Worm (Caenorhabditis elegans) whole organism, young adult: ENCODE results near the gene C28C12.1.
"Not testable (repeated sequence)": the region's sequence is repeated elsewhere in the genome, so short reads cannot be mapped to it uniquely, and the experiment has no call there.

ENCODE experiments used
- B0019.2 ChIP-seq: fragments of 200-800 bp; sonication (Bioruptor generic); conservative IDR thresholded peaks from 2 replicates; pipeline ENCODE4 v1.3.6; 2022; ENCODE audit warnings: missing genetic modification reagents, missing genetic modification characterization, missing compliant biosample characterization
- B0336.3 ChIP-seq: fragments of 200-800 bp; sonication (Bioruptor generic); IDR thresholded peaks from 2 replicates; pipeline ENCODE4 v1.3.6; 2022; ENCODE audit warnings: missing genetic modification characterization, missing compliant biosample characterization
- C06A6.2 ChIP-seq: fragments of 200-800 bp; sonication (Bioruptor generic); conservative IDR thresholded peaks from 2 replicates; pipeline ENCODE4 v1.3.6; 2022; ENCODE audit warnings: missing genetic modification characterization, missing compliant biosample characterization
- D2030.7 ChIP-seq: fragments of 200-800 bp; sonication (Bioruptor generic); IDR thresholded peaks from 2 replicates; pipeline ENCODE4 v1.3.6; 2022; ENCODE audit warnings: missing genetic modification reagents, missing genetic modification characterization, missing compliant biosample characterization
- F22D6.2 ChIP-seq: sonication (generic microtip); optimal IDR thresholded peaks from 2 replicates; lab custom pipeline; 2016; ENCODE audit warnings: mild to moderate bottlenecking, missing genetic modification characterization, missing compliant biosample characterization
- F33H1.4 ChIP-seq: fragments of 200-800 bp; sonication (Bioruptor generic); IDR thresholded peaks from 2 replicates; pipeline ENCODE4 v1.3.6; 2022; ENCODE audit warnings: missing genetic modification reagents, missing genetic modification characterization, missing compliant biosample characterization
- F37B4.10 ChIP-seq: fragments of 200-800 bp; sonication (Bioruptor generic); IDR thresholded peaks from 2 replicates; pipeline ENCODE4 v1.3.6; 2022; ENCODE audit warnings: missing genetic modification characterization, missing compliant biosample characterization
- F39B2.1 ChIP-seq: fragments of 200-800 bp; sonication (Bioruptor generic); IDR thresholded peaks from 2 replicates; pipeline ENCODE4 v1.3.6; 2022; ENCODE audit warnings: missing genetic modification reagents, missing genetic modification characterization, missing compliant biosample characterization
- K12H6.12 ChIP-seq: fragments of 200-800 bp; sonication (Bioruptor generic); optimal IDR thresholded peaks from 2 replicates; lab custom pipeline; 2018; ENCODE audit warnings: mild to moderate bottlenecking, missing genetic modification characterization, missing compliant biosample characterization
- T26A5.8 ChIP-seq: sonication (generic microtip); optimal IDR thresholded peaks from 2 replicates; lab custom pipeline; 2016; ENCODE audit warnings: missing genetic modification characterization, missing compliant biosample characterization
- Y53F4B.3 ChIP-seq: fragments of 200-800 bp; sonication (Bioruptor generic); IDR thresholded peaks from 2 replicates; pipeline ENCODE4 v1.3.6; 2022; ENCODE audit warnings: missing genetic modification reagents, missing genetic modification characterization, missing compliant biosample characterization
- Y56A3A.18 ChIP-seq: fragments of 200-800 bp; sonication (Bioruptor generic); IDR thresholded peaks from 2 replicates; pipeline ENCODE4 v1.3.6; 2022; ENCODE audit warnings: missing genetic modification reagents, missing genetic modification characterization, missing compliant biosample characterization
- Y79H2A.3 ChIP-seq: fragments of 200-800 bp; sonication (Bioruptor generic); conservative IDR thresholded peaks from 2 replicates; pipeline ENCODE4 v1.3.6; 2022; ENCODE audit warnings: missing genetic modification reagents, missing genetic modification characterization, missing compliant biosample characterization
- Y95B8A.8 ChIP-seq: fragments of 200-800 bp; sonication (Bioruptor generic); IDR thresholded peaks from 2 replicates; pipeline ENCODE4 v1.3.6; 2022; ENCODE audit warnings: missing genetic modification reagents, missing genetic modification characterization, missing compliant biosample characterization
- akir-1 ChIP-seq: fragments of 200-800 bp; sonication (Bioruptor generic); optimal IDR thresholded peaks from 2 replicates; lab custom pipeline; 2018; ENCODE audit warnings: mild to moderate bottlenecking, missing genetic modification characterization, moderate library complexity, missing compliant biosample characterization
- aptf-3 ChIP-seq: fragments of 200-800 bp; sonication (Bioruptor generic); IDR thresholded peaks from 2 replicates; pipeline ENCODE4 v1.3.6; 2022; ENCODE audit warnings: missing genetic modification characterization, missing compliant biosample characterization
- attf-6 ChIP-seq: fragments of 200-800 bp; sonication (Bioruptor generic); IDR thresholded peaks from 2 replicates; pipeline ENCODE4 v1.3.6; 2022; ENCODE audit warnings: missing genetic modification reagents, missing genetic modification characterization, missing compliant biosample characterization
- cebp-2 ChIP-seq: fragments of 200-800 bp; sonication (Bioruptor generic); IDR thresholded peaks from 2 replicates; pipeline ENCODE4 v1.3.6; 2022; ENCODE audit warnings: missing genetic modification characterization, missing compliant biosample characterization
- ceh-40 ChIP-seq: fragments of 200-800 bp; sonication (Bioruptor generic); IDR thresholded peaks from 2 replicates; pipeline ENCODE4 v1.3.6; 2022; ENCODE audit warnings: missing genetic modification characterization, missing compliant biosample characterization
- dox-1 ChIP-seq: fragments of 200-800 bp; sonication (Bioruptor generic); IDR thresholded peaks from 2 replicates; pipeline ENCODE4 v1.3.6; 2022; ENCODE audit warnings: missing genetic modification reagents, missing genetic modification characterization, missing compliant biosample characterization
- egl-18 ChIP-seq: fragments of 200-800 bp; sonication (Bioruptor generic); IDR thresholded peaks from 2 replicates; pipeline ENCODE4 v1.3.6; 2022; ENCODE audit warnings: missing genetic modification reagents, missing genetic modification characterization, missing compliant biosample characterization
- egl-44 ChIP-seq: fragments of 200-800 bp; sonication (Bioruptor generic); IDR thresholded peaks from 2 replicates; pipeline ENCODE4 v1.3.6; 2022; ENCODE audit warnings: missing genetic modification reagents, missing genetic modification characterization, missing compliant biosample characterization
- egrh-3 ChIP-seq: fragments of 200-800 bp; sonication (Bioruptor generic); IDR thresholded peaks from 2 replicates; pipeline ENCODE4 v1.3.6; 2022; ENCODE audit warnings: missing genetic modification reagents, missing genetic modification characterization, missing compliant biosample characterization
- ekl-4 ChIP-seq: fragments of 200-800 bp; sonication (Bioruptor generic); IDR thresholded peaks from 2 replicates; pipeline ENCODE4 v1.3.6; 2022; ENCODE audit warnings: missing genetic modification reagents, missing genetic modification characterization, missing compliant biosample characterization
- hsf-1 ChIP-seq: fragments of 200-800 bp; sonication (Bioruptor generic); IDR thresholded peaks from 2 replicates; pipeline ENCODE4 v1.3.6; 2022; ENCODE audit warnings: missing genetic modification reagents, missing genetic modification characterization, missing compliant biosample characterization
- madf-3 ChIP-seq: fragments of 200-800 bp; sonication (Bioruptor generic); IDR thresholded peaks from 2 replicates; pipeline ENCODE4 v1.3.6; 2022; ENCODE audit warnings: missing genetic modification reagents, missing genetic modification characterization, missing compliant biosample characterization
- madf-6 ChIP-seq: fragments of 200-800 bp; sonication (Bioruptor generic); IDR thresholded peaks from 2 replicates; pipeline ENCODE4 v1.3.6; 2022; ENCODE audit warnings: missing genetic modification reagents, missing genetic modification characterization, missing compliant biosample characterization
- nhr-120 ChIP-seq: fragments of 200-800 bp; sonication (Bioruptor generic); IDR thresholded peaks from 2 replicates; pipeline ENCODE4 v1.3.6; 2022; ENCODE audit warnings: missing genetic modification characterization, missing compliant biosample characterization
- nhr-27 ChIP-seq: fragments of 200-800 bp; sonication (Bioruptor generic); optimal IDR thresholded peaks from 2 replicates; lab custom pipeline; 2018; ENCODE audit warnings: mild to moderate bottlenecking, missing genetic modification characterization, moderate library complexity, missing compliant biosample characterization
- pbrm-1 ChIP-seq: fragments of 200-800 bp; sonication (Bioruptor generic); IDR thresholded peaks from 2 replicates; pipeline ENCODE4 v1.3.6; 2022; ENCODE audit warnings: missing genetic modification reagents, missing genetic modification characterization, missing compliant biosample characterization
- rcor-1 ChIP-seq: fragments of 200-800 bp; sonication (Bioruptor generic); IDR thresholded peaks from 2 replicates; pipeline ENCODE4 v1.3.6; 2022; ENCODE audit warnings: missing genetic modification reagents, missing genetic modification characterization, missing compliant biosample characterization
- rpc-1 ChIP-seq, 2 experiments: fragments of 150-350 bp in 1 of 2; sonication (generic microtip) in 1 of 2; optimal IDR thresholded peaks; 2 replicates each; lab custom pipeline; 2014 to 2018; ENCODE audit warnings: missing biosample characterization in 1 of 2, missing genetic modification characterization in 1 of 2, missing genetic modification reagents in 1 of 2, missing genotype in 1 of 2
- snpc-4 ChIP-seq, 5 experiments: fragments of 150-350 bp in 1 of 5; sonication (generic microtip) in 4 of 5; optimal IDR thresholded peaks; 2 replicates each; lab custom pipeline; 2014 to 2018; ENCODE audit warnings: missing genetic modification characterization in 5 of 5, missing biosample characterization in 3 of 5, antibody characterized with exemption in 2 of 5, mild to moderate bottlenecking in 2 of 5, missing compliant biosample characterization in 2 of 5, missing genotype in 2 of 5, moderate library complexity in 2 of 5, missing genetic modification reagents in 1 of 5
- tbp1 ChIP-seq: fragments of 200-800 bp; sonication (Bioruptor generic); optimal IDR thresholded peaks from 2 replicates; lab custom pipeline; 2018; ENCODE audit warnings: mild to moderate bottlenecking, missing genetic modification characterization, missing compliant biosample characterization
- zim-3 ChIP-seq: sonication (generic microtip); optimal IDR thresholded peaks from 2 replicates; lab custom pipeline; 2017; ENCODE audit warnings: mild to moderate bottlenecking, missing genetic modification characterization, moderate library complexity, missing compliant biosample characterization
- ztf-18 ChIP-seq: sonication (generic microtip); optimal IDR thresholded peaks from 2 replicates; lab custom pipeline; 2016; ENCODE audit warnings: missing genotype, mild to moderate bottlenecking, missing genetic modification characterization, missing compliant biosample characterization
- ztf-25 ChIP-seq: fragments of 200-800 bp; sonication (Bioruptor generic); IDR thresholded peaks from 2 replicates; pipeline ENCODE4 v1.3.6; 2022; ENCODE audit warnings: missing genetic modification reagents, missing genetic modification characterization, missing compliant biosample characterization
- ztf-28 ChIP-seq: fragments of 200-800 bp; sonication (Bioruptor generic); IDR thresholded peaks from 2 replicates; pipeline ENCODE4 v1.3.6; 2022; ENCODE audit warnings: missing genetic modification reagents, missing genetic modification characterization, missing compliant biosample characterization
- ztf-6 ChIP-seq: fragments of 200-800 bp; sonication (Bioruptor generic); IDR thresholded peaks from 2 replicates; pipeline ENCODE4 v1.3.6; 2022; ENCODE audit warnings: missing genetic modification reagents, missing genetic modification characterization, missing compliant biosample characterization

Gene C28C12.1

ce11 chrIV:8463716-8464115, 37.8 kb upstream of the C28C12.1 start, which contains the start of gene str-176:
str-176 (minus strand) TSS chrIV:8463816.
- TF ChIP-seq Y79H2A.3 (GFP tag; lab: Robert Waterston, UW) (no peak), ztf-6 (GFP tag; lab: Robert Waterston, UW) (no peak), K12H6.12 (tag; lab: Kevin White, UChicago) (no peak), Y56A3A.18 (GFP tag; lab: Robert Waterston, UW) (no peak), madf-3 (GFP tag; lab: Robert Waterston, UW) (no peak), snpc-4 (GFP tag; optimal IDR thresholded peaks at IDR 0.05; lab: Kevin White, UChicago) (no peak), snpc-4 (tag; optimal IDR thresholded peaks at IDR 0.05; lab: Kevin White, UChicago) (no peak), rcor-1 (GFP tag; lab: Robert Waterston, UW) (no peak), T26A5.8 (tag; lab: Kevin White, UChicago) (no peak), F37B4.10 (GFP tag; lab: Robert Waterston, UW) (no peak), tbp1 (GFP tag; lab: Kevin White, UChicago) (no peak), egl-44 (no peak), nhr-27 (tag; lab: Kevin White, UChicago) (no peak), D2030.7 (GFP tag; lab: Robert Waterston, UW) (no peak)

ce11 chrIV:8464187-8464586, 37.3 kb upstream of the C28C12.1 start:
- no peak for TF ChIP-seq C06A6.2 (GFP tag; lab: Robert Waterston, UW)
- TF ChIP-seq zim-3 (tag; lab: Kevin White, UChicago) = no peak
- no peak for TF ChIP-seq ztf-18
- TF ChIP-seq ztf-28 (GFP tag; lab: Robert Waterston, UW) = no peak
- no peak for TF ChIP-seq F22D6.2 (tag; lab: Kevin White, UChicago)
- TF ChIP-seq akir-1 = no peak
- no peak for TF ChIP-seq nhr-120
- no peak for TF ChIP-seq B0336.3
- TF ChIP-seq nhr-27 (tag; lab: Kevin White, UChicago) = no peak

ce11 chrIV:8467343-8467742, 34.1 kb upstream of the C28C12.1 start:
- TF ChIP-seq madf-6 (GFP tag; lab: Robert Waterston, UW) (peak; percentile 54), rcor-1 (GFP tag; lab: Robert Waterston, UW) (0 out of 2 replicates have a peak, but pooled peaks have one; percentile 11), egrh-3 (GFP tag; lab: Robert Waterston, UW) (peak; percentile 17; the same call in 1 of the 2 replicates), hsf-1 (peak; percentile 97), F33H1.4 (GFP tag; lab: Robert Waterston, UW) (peak; percentile 68), dox-1 (GFP tag; lab: Robert Waterston, UW) (0 out of 2 replicates have a peak, but pooled peaks have one; percentile 49), aptf-3 (GFP tag; lab: Robert Waterston, UW) (0 out of 2 replicates have a peak, but pooled peaks have one; percentile 17)
- TF ChIP-seq, all 124 proteins: peak for 7; not testable (repeated sequence) for 117

ce11 chrIV:8468729-8469340, 32.6 kb upstream of the C28C12.1 start:
- TF ChIP-seq D2030.7 (GFP tag; lab: Robert Waterston, UW) (peak; percentile 59; the same call in 1 of the 2 replicates), egl-44 (0 out of 2 replicates have a peak, but pooled peaks have one; percentile 16), rpc-1 (optimal IDR thresholded peaks at IDR 0.05; lab: Kevin White, UChicago) (peak; percentile 31), egrh-3 (GFP tag; lab: Robert Waterston, UW) (peak; percentile 69), ceh-40 (peak; percentile 90), egl-18 (GFP tag; lab: Robert Waterston, UW) (0 out of 2 replicates have a peak, but pooled peaks have one; percentile 44), ztf-25 (GFP tag; lab: Robert Waterston, UW) (peak; percentile 57; the same call in 1 of the 2 replicates), F39B2.1 (GFP tag; lab: Robert Waterston, UW) (peak; percentile 66; the same call in 1 of the 2 replicates), dox-1 (GFP tag; lab: Robert Waterston, UW) (peak; percentile 94), F33H1.4 (GFP tag; lab: Robert Waterston, UW) (peak; percentile 27), ekl-4 (GFP tag; lab: Robert Waterston, UW) (peak; percentile 55; the same call in 1 of the 2 replicates), attf-6 (GFP tag; lab: Robert Waterston, UW) (peak; percentile 49; the same call in 1 of the 2 replicates), Y56A3A.18 (GFP tag; lab: Robert Waterston, UW) (0 out of 2 replicates have a peak, but pooled peaks have one; percentile 9), Y79H2A.3 (GFP tag; lab: Robert Waterston, UW) (peak; percentile 78), aptf-3 (GFP tag; lab: Robert Waterston, UW) (0 out of 2 replicates have a peak, but pooled peaks have one; percentile 16), rcor-1 (GFP tag; lab: Robert Waterston, UW) (peak; percentile 83), madf-3 (GFP tag; lab: Robert Waterston, UW) (peak; percentile 84), B0019.2 (GFP tag; lab: Robert Waterston, UW) (peak; percentile 16; the same call in 1 of the 2 replicates), cebp-2 (GFP tag; lab: Robert Waterston, UW) (0 out of 2 replicates have a peak, but pooled peaks have one; percentile 19), hsf-1 (peak; percentile 99), madf-6 (GFP tag; lab: Robert Waterston, UW) (peak; percentile 43), Y95B8A.8 (GFP tag; lab: Robert Waterston, UW) (0 out of 2 replicates have a peak, but pooled peaks have one; percentile 5), pbrm-1 (GFP tag; lab: Robert Waterston, UW) (peak; percentile 73), Y53F4B.3 (peak; percentile 20; the same call in 1 of the 2 replicates)
- TF ChIP-seq rpc-1 (tag; optimal IDR thresholded peaks at IDR 0.05; lab: Kevin White, UChicago) = not testable (repeated sequence)
